Worm (Caenorhabditis elegans) whole organism, L1 larva: ENCODE data around the gene dop-3.

Experiments used
- F16B12.6 ChIP-seq: fragments of 150-350 bp; optimal IDR thresholded peaks from 2 replicates; lab custom pipeline; 2014; ENCODE audit warnings: missing biosample characterization, missing genetic modification characterization
- Y116A8C.19 ChIP-seq: sonication (generic microtip); optimal IDR thresholded peaks from 2 replicates; lab custom pipeline; 2016; ENCODE audit warnings: missing compliant biosample characterization, missing genetic modification characterization, borderline replicate concordance
- aha-1 ChIP-seq: fragments of 150-350 bp; optimal IDR thresholded peaks from 2 replicates; lab custom pipeline; 2014; ENCODE audit warnings: missing biosample characterization, missing genetic modification characterization
- aly-2 ChIP-seq: fragments of 150-350 bp; optimal IDR thresholded peaks from 2 replicates; lab custom pipeline; 2014; ENCODE audit warnings: missing biosample characterization, missing genetic modification characterization
- ama-1 ChIP-seq: fragments of 150-350 bp; optimal IDR thresholded peaks from 2 replicates; lab custom pipeline; 2014
- blmp-1 ChIP-seq: fragments of 150-350 bp; optimal IDR thresholded peaks from 2 replicates; lab custom pipeline; 2014; ENCODE audit warnings: missing biosample characterization, missing genetic modification characterization
- ceh-63 ChIP-seq: fragments of 200-800 bp; sonication (Bioruptor generic); optimal IDR thresholded peaks from 2 replicates; lab custom pipeline; 2018; ENCODE audit warnings: mild to moderate bottlenecking, missing genetic modification characterization, missing compliant biosample characterization
- ceh-8 ChIP-seq: fragments of 200-800 bp; sonication (Bioruptor generic); optimal IDR thresholded peaks from 2 replicates; lab custom pipeline; 2018; ENCODE audit warnings: mild to moderate bottlenecking, missing genetic modification characterization, moderate library complexity, missing compliant biosample characterization
- ceh-82 ChIP-seq, 3 experiments: fragments of 150-350 bp in 1 of 3; sonication (generic microtip) in 2 of 3; optimal IDR thresholded peaks; 2 replicates each; lab custom pipeline; 2014 to 2017; ENCODE audit warnings: missing biosample characterization in 3 of 3, missing genetic modification characterization in 3 of 3
- ces-1 ChIP-seq: fragments of 150-350 bp; optimal IDR thresholded peaks from 2 replicates; lab custom pipeline; 2014; ENCODE audit warnings: missing biosample characterization, missing genetic modification reagents, missing genetic modification characterization
- egl-27 ChIP-seq, 2 experiments: fragments of 150-350 bp in 1 of 2; sonication (generic microtip); optimal IDR thresholded peaks; 3 replicates each; lab custom pipeline; 2017 to 2018; ENCODE audit warnings: missing biosample characterization in 2 of 2, missing genetic modification characterization in 2 of 2, missing genetic modification reagents in 2 of 2
- elt-2 ChIP-seq: sonication (generic microtip); optimal IDR thresholded peaks from 2 replicates; lab custom pipeline; 2016; ENCODE audit warnings: missing genetic modification characterization, mild to moderate bottlenecking, inconsistent platforms, missing compliant biosample characterization, missing genetic modification reagents
- elt-3 ChIP-seq, 6 experiments: fragments of 150-350 bp in 1 of 6; sonication (generic microtip); optimal IDR thresholded peaks; 2 replicates each; lab custom pipeline; 2017 to 2018; ENCODE audit warnings: missing biosample characterization in 6 of 6, missing genetic modification characterization in 6 of 6, inconsistent platforms in 1 of 6
- fkh-10 ChIP-seq: sonication (generic microtip); optimal IDR thresholded peaks from 2 replicates; lab custom pipeline; 2017; ENCODE audit warnings: missing biosample characterization, missing genetic modification reagents, missing genetic modification characterization
- fkh-4 ChIP-seq: sonication (generic microtip); optimal IDR thresholded peaks from 2 replicates; lab custom pipeline; 2016; ENCODE audit warnings: missing compliant biosample characterization, missing genetic modification characterization, borderline replicate concordance
- fkh-8 ChIP-seq: sonication (generic microtip); optimal IDR thresholded peaks from 2 replicates; lab custom pipeline; 2016; ENCODE audit warnings: mild to moderate bottlenecking, missing genetic modification characterization, missing compliant biosample characterization
- irx-1 ChIP-seq: sonication (generic microtip); optimal IDR thresholded peaks from 2 replicates; lab custom pipeline; 2016; ENCODE audit warnings: missing genetic modification characterization, missing compliant biosample characterization
- lin-14 ChIP-seq: fragments of 200-800 bp; sonication (Bioruptor generic); optimal IDR thresholded peaks from 2 replicates; lab custom pipeline; 2018; ENCODE audit warnings: mild to moderate bottlenecking, missing genetic modification characterization, moderate library complexity, missing compliant biosample characterization
- lin-15B ChIP-seq: fragments of 150-350 bp; sonication (generic microtip); optimal IDR thresholded peaks from 3 replicates; lab custom pipeline; 2014; ENCODE audit warnings: missing biosample characterization, missing genetic modification characterization
- lin-39 ChIP-seq: fragments of 150-350 bp; optimal IDR thresholded peaks from 2 replicates; lab custom pipeline; 2014; ENCODE audit warnings: missing biosample characterization, missing genetic modification reagents, missing genetic modification characterization
- mab-9 ChIP-seq: fragments of 200-800 bp; sonication (Bioruptor generic); IDR thresholded peaks from 2 replicates; pipeline ENCODE4 v1.3.6; 2022; ENCODE audit warnings: missing genetic modification reagents, missing genetic modification characterization, missing compliant biosample characterization
- nhr-12 ChIP-seq: sonication (generic microtip); optimal IDR thresholded peaks from 2 replicates; lab custom pipeline; 2017; ENCODE audit warnings: missing biosample characterization, missing genetic modification characterization
- nhr-20 ChIP-seq: sonication (generic microtip); optimal IDR thresholded peaks from 2 replicates; lab custom pipeline; 2016; ENCODE audit warnings: mild to moderate bottlenecking, missing genetic modification characterization, missing compliant biosample characterization
- nhr-237 ChIP-seq: fragments of 150-350 bp; optimal IDR thresholded peaks from 2 replicates; lab custom pipeline; 2014; ENCODE audit warnings: missing biosample characterization, missing genetic modification characterization
- nhr-28 ChIP-seq: fragments of 150-350 bp; optimal IDR thresholded peaks from 2 replicates; lab custom pipeline; 2014; ENCODE audit warnings: missing biosample characterization, missing genetic modification characterization
- nhr-47 ChIP-seq: sonication (generic microtip); optimal IDR thresholded peaks from 2 replicates; lab custom pipeline; 2016; ENCODE audit warnings: mild to moderate bottlenecking, missing genetic modification characterization, moderate library complexity, missing compliant biosample characterization
- nhr-76 ChIP-seq: sonication (generic microtip); optimal IDR thresholded peaks from 2 replicates; lab custom pipeline; 2017; ENCODE audit warnings: missing biosample characterization, missing genetic modification characterization
- nhr-90 ChIP-seq: sonication (generic microtip); optimal IDR thresholded peaks from 2 replicates; lab custom pipeline; 2016; ENCODE audit warnings: mild to moderate bottlenecking, missing genetic modification characterization, missing compliant biosample characterization; ENCODE audit not compliant: poor library complexity
- pqm-1 ChIP-seq: sonication (generic microtip); optimal IDR thresholded peaks from 3 replicates; lab custom pipeline; 2017; ENCODE audit warnings: missing biosample characterization, missing genetic modification characterization
- rnt-1 ChIP-seq: sonication (generic microtip); optimal IDR thresholded peaks from 2 replicates; lab custom pipeline; 2016; ENCODE audit warnings: mild to moderate bottlenecking, missing genetic modification characterization, moderate library complexity, missing compliant biosample characterization
- skn-1 ChIP-seq: fragments of 150-350 bp; optimal IDR thresholded peaks from 2 replicates; lab custom pipeline; 2014; ENCODE audit warnings: missing biosample characterization, missing genetic modification characterization
- snu-23 ChIP-seq: sonication (generic microtip); optimal IDR thresholded peaks from 2 replicates; lab custom pipeline; 2016; ENCODE audit warnings: missing genetic modification characterization, missing compliant biosample characterization
- sox-4 ChIP-seq: sonication (generic microtip); optimal IDR thresholded peaks from 2 replicates; lab custom pipeline; 2016; ENCODE audit warnings: missing genetic modification characterization, missing compliant biosample characterization
- tbx-2 ChIP-seq: sonication (generic microtip); optimal IDR thresholded peaks from 2 replicates; lab custom pipeline; 2016; ENCODE audit warnings: missing genetic modification characterization, missing compliant biosample characterization
- unc-86 ChIP-seq: sonication (generic microtip); optimal IDR thresholded peaks from 2 replicates; lab custom pipeline; 2016; ENCODE audit warnings: missing genetic modification characterization, missing compliant biosample characterization
- unc-98 ChIP-seq: fragments of 200-800 bp; sonication (Bioruptor generic); IDR thresholded peaks from 2 replicates; pipeline ENCODE4 v1.3.6; 2022; ENCODE audit warnings: missing genetic modification characterization, missing compliant biosample characterization
- vab-15 ChIP-seq: sonication (generic microtip); optimal IDR thresholded peaks from 2 replicates; lab custom pipeline; 2017; ENCODE audit warnings: missing genotype, mild to moderate bottlenecking, missing genetic modification characterization, missing compliant biosample characterization
- xbp-1 ChIP-seq: sonication (generic microtip); optimal IDR thresholded peaks from 2 replicates; lab custom pipeline; 2016; ENCODE audit warnings: missing genetic modification characterization, missing compliant biosample characterization
- zip-4 ChIP-seq: fragments of 200-800 bp; sonication (Bioruptor generic); optimal IDR thresholded peaks from 2 replicates; lab custom pipeline; 2018; ENCODE audit warnings: mild to moderate bottlenecking, missing genetic modification characterization, moderate library complexity, missing compliant biosample characterization
- ztf-11 ChIP-seq, 2 experiments: sonication (generic microtip); optimal IDR thresholded peaks; 2 replicates each; lab custom pipeline; 2016 to 2017; ENCODE audit warnings: missing genetic modification characterization in 2 of 2, missing biosample characterization in 1 of 2, missing compliant biosample characterization in 1 of 2

dop-3 gene

ce11 chrX:6515267-6515666 is 54.3 kb downstream of the dop-3 start:
- TF ChIP-seq blmp-1 (tag; lab: Kevin White, UChicago) = peak; percentile 100
- TF ChIP-seq unc-86 (tag; lab: Kevin White, UChicago) = no peak

- TF ChIP-seq aly-2 (tag; lab: Kevin White, UChicago) = no peak
- TF ChIP-seq zip-4 (GFP tag; lab: Kevin White, UChicago) = no peak
- TF ChIP-seq nhr-90 (tag; lab: Kevin White, UChicago) = no peak
- no peak for TF ChIP-seq nhr-237 (tag; lab: Kevin White, UChicago)
- TF ChIP-seq mab-9 (GFP tag; lab: Robert Waterston, UW) = no peak
- no peak for TF ChIP-seq nhr-28
- TF ChIP-seq sox-4 (tag; lab: Kevin White, UChicago) = no peak
- TF ChIP-seq nhr-12 = no peak
- TF ChIP-seq elt-2 (tag; lab: Kevin White, UChicago) = peak; percentile 45
- no peak for TF ChIP-seq rnt-1 (tag; lab: Kevin White, UChicago)
- no peak for TF ChIP-seq nhr-47 (tag; lab: Kevin White, UChicago)
- TF ChIP-seq skn-1 (tag; lab: Kevin White, UChicago) = no peak
- no peak for TF ChIP-seq ceh-8 (GFP tag; lab: Kevin White, UChicago)
- TF ChIP-seq tbx-2 (tag; lab: Kevin White, UChicago) = no peak
- TF ChIP-seq fkh-8 = no peak
- TF ChIP-seq snu-23 (GFP tag; lab: Kevin White, UChicago) = no peak
- TF ChIP-seq xbp-1 (tag; lab: Kevin White, UChicago) = no peak
- no peak for TF ChIP-seq F16B12.6 (tag; lab: Kevin White, UChicago)
- TF ChIP-seq aha-1 = no peak
- TF ChIP-seq ztf-11 (tag; optimal IDR thresholded peaks at IDR 0.05; lab: Kevin White, UChicago) = no peak
- TF ChIP-seq fkh-10 (GFP tag; lab: Kevin White, UChicago) = no peak
- no peak for TF ChIP-seq irx-1 (tag; lab: Kevin White, UChicago)
- TF ChIP-seq elt-3 (tag; optimal IDR thresholded peaks at IDR 0.05; lab: Kevin White, UChicago) = peak in 5 of 6 experiments; percentile 41 to 75 (median 56)
- no peak for TF ChIP-seq vab-15 (tag; lab: Kevin White, UChicago)
- TF ChIP-seq blmp-1 (tag; lab: Kevin White, UChicago) = peak; percentile 78
- TF ChIP-seq ces-1 (GFP tag; lab: Kevin White, UChicago) = no peak
- TF ChIP-seq nhr-76 (tag; lab: Kevin White, UChicago) = no peak
- TF ChIP-seq Y116A8C.19 (tag; lab: Kevin White, UChicago) = no peak
- no peak for TF ChIP-seq ceh-82 (tag; optimal IDR thresholded peaks at IDR 0.05; lab: Kevin White, UChicago)
- no peak for TF ChIP-seq lin-39
- no peak for TF ChIP-seq fkh-4 (tag; lab: Kevin White, UChicago)
- TF ChIP-seq egl-27 (tag; optimal IDR thresholded peaks at IDR 0.05; lab: Kevin White, UChicago) = no peak
- TF ChIP-seq ceh-63 = no peak
- no peak for TF ChIP-seq lin-15B
- TF ChIP-seq lin-14 = peak; percentile 18
- peak; percentile 5 for TF ChIP-seq nhr-20 (tag; lab: Kevin White, UChicago)
- TF ChIP-seq unc-98 = no peak
- TF ChIP-seq pqm-1 (tag; lab: Kevin White, UChicago) = no peak
- no peak for TF ChIP-seq ama-1 (lab: Kevin White, UChicago)
Measured at ce11 chrX:6514466-6514865, 55.1 kb downstream of the dop-3 start.
